Fruit fly (Drosophila melanogaster) Kc167 (cell line): Measurements from ENCODE around the gene CG31436.

ENCODE experiments used
- Myc ChIP-seq: fragments of >200 bp; optimal IDR thresholded peaks from 2 replicates; lab custom pipeline; 2017; ENCODE audit warnings: missing external identifiers
- Sin3A ChIP-seq: fragments of >200 bp; optimal IDR thresholded peaks from 2 replicates; lab custom pipeline; 2018; ENCODE audit warnings: missing external identifiers
- h ChIP-seq: fragments of >200 bp; optimal IDR thresholded peaks from 3 replicates; lab custom pipeline; 2018; ENCODE audit warnings: missing external identifiers
- insv ChIP-seq: fragments of >200 bp; optimal IDR thresholded peaks from 3 replicates; lab custom pipeline; 2018; ENCODE audit warnings: missing external identifiers
- psq ChIP-seq: fragments of >200 bp; optimal IDR thresholded peaks from 2 replicates; lab custom pipeline; 2017; ENCODE audit warnings: missing external identifiers
- ttk ChIP-seq: sonication (Bioruptor generic); optimal IDR thresholded peaks from 2 replicates; lab custom pipeline; 2017; ENCODE audit warnings: missing external identifiers

CG31436 gene

dm6 chr3R:25308228-25308627 lies 4.3 kb downstream of the CG31436 start, which contains the start of gene CG10550:
CG10550 (minus strand) TSS chr3R:25308391.
- TF ChIP-seq Myc (lab: Kevin White, UChicago) (no peak), Sin3A (lab: Kevin White, UChicago) (no peak), psq (lab: Kevin White, UChicago) (no peak), insv (lab: Kevin White, UChicago) (no peak), h (lab: Kevin White, UChicago) (no peak), ttk (no peak)

DNA sequence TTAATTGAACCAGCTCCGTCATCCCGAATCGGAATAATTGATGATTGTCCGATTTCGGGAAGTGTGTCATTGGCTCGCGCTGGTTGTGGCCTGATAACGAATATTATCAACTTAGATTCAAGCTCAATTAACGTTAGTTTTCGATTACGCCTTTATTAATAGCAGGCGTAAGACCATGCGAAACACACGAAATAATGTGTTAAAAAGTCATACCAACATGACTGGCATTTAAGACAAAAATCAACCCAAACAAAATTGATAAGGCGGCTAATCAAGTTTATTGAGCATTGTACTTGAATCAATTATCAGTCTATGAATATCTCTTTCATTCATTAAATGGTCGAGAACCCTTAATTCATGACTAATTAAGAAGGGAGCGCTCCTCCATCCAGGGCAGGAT lies 5.2 kb downstream of the CG31436 start:
- no peak for TF ChIP-seq Myc (lab: Kevin White, UChicago)
- no peak for TF ChIP-seq Sin3A (lab: Kevin White, UChicago)
- no peak for TF ChIP-seq insv (lab: Kevin White, UChicago)
- no peak for TF ChIP-seq psq (lab: Kevin White, UChicago)
- TF ChIP-seq h (lab: Kevin White, UChicago), result no peak

DNA sequence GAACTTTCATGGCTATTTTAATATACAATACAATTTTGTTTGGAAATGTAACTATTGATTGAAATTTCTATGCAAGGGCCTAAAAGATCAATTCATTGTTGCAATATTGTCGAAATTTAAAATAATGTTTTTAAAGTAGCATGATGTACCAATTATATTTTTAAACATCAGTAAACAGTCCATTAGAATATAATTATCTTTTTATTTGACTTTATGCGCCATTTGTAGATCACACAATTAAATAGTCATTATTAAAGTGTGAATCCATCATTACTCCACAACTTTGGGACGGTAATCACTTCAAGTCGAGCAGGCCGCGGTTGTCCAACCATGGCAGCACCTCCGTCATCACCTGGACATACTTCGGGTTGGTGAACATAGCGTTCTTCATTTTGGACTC lies 6.9 kb downstream of the CG31436 start, which contains the start of gene CG31099:
Gene CG31099, minus strand, starts transcription at position 101 of the 400 bp plus-strand sequence.
- TF ChIP-seq Myc (lab: Kevin White, UChicago), result no peak
- no peak for TF ChIP-seq h (lab: Kevin White, UChicago)
- TF ChIP-seq psq (lab: Kevin White, UChicago), result no peak
- TF ChIP-seq Sin3A (lab: Kevin White, UChicago), result no peak
- no peak for TF ChIP-seq insv (lab: Kevin White, UChicago)

dm6 chr3R:25312583-25312982 lies 8.6 kb downstream of the CG31436 start:
- no peak for TF ChIP-seq insv (lab: Kevin White, UChicago)
- TF ChIP-seq psq (lab: Kevin White, UChicago), result no peak
- TF ChIP-seq Myc (lab: Kevin White, UChicago), result no peak
- no peak for TF ChIP-seq Sin3A (lab: Kevin White, UChicago)
- TF ChIP-seq ttk, result no peak
- TF ChIP-seq h (lab: Kevin White, UChicago), result no peak

DNA sequence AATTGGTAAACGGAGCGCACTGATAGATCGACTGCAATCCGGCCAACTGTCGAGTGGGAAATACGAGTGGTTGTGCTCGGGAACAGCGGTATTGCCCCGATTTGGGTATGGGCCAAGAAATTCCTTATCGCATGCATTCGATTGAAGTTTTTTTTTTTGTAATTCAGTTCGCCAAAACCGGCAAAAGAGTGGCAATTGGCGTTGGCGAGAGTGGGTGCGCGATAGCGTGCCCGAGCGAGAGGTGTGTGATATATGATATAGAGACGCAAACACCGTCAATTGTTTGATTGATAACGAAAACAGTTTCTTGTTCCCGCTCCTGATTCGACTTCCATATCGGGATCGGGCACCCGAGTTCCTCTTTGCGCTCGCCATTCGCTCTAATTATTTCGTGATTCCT lies 9.8 kb downstream of the CG31436 start, which contains the start of gene CG31087:
Gene CG31087, minus strand, starts transcription at position 63 of the 400 bp plus-strand sequence.
- TF ChIP-seq insv (lab: Kevin White, UChicago), result no peak
- no peak for TF ChIP-seq Sin3A (lab: Kevin White, UChicago)
- TF ChIP-seq ttk, result no peak
- TF ChIP-seq h (lab: Kevin White, UChicago), result no peak
- TF ChIP-seq Myc (lab: Kevin White, UChicago), result no peak
- no peak for TF ChIP-seq psq (lab: Kevin White, UChicago)

DNA sequence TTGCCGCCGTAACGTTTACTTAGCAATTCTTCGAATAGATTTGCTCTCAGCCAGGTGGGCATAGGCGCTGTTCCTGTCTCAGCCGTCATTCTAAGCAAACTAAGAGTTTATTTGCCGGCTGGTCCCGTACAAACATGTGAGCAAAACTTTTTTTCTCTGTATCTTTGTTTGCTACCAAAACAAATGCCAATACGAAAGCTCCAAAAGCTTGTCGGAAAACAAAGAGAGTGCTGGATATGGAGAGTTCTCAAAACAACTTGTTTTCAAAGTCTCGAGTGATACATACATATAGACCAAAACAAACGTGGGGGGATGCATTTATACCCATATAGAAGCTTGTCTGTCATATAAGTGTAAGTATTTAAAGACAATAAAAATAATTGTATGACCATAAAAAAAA lies 12.1 kb downstream of the CG31436 start, which contains the start of gene CG10559:
Gene CG10559, minus strand, starts transcription at position 101 of the 400 bp plus-strand sequence.
- TF ChIP-seq insv (lab: Kevin White, UChicago), result no peak
- no peak for TF ChIP-seq h (lab: Kevin White, UChicago)
- no peak for TF ChIP-seq psq (lab: Kevin White, UChicago)
- no peak for TF ChIP-seq Myc (lab: Kevin White, UChicago)
- no peak for TF ChIP-seq ttk
- no peak for TF ChIP-seq Sin3A (lab: Kevin White, UChicago)

DNA sequence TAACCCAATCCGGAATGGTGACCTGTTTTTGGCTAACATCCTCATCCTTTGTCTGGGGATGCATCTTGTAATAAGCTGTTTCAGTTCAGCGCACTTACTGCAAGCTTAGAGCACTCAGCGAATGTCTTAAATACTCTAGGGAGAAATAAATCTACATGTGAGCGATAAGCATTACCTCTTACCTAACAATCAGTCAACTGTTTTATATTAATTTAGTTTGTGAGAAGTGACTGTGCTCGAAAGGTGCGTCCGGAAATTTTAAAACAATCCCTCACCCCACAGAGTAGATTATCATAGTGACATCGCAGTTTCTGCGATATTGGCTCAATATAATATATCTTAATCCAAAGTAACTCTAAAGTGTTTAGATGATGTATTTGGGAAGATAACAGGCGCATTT lies 14.1 kb downstream of the CG31436 start, which contains the start of gene CG10553:
Gene CG10553, minus strand, starts transcription at position 101 of the 400 bp plus-strand sequence.
- no peak for TF ChIP-seq psq (lab: Kevin White, UChicago)
- no peak for TF ChIP-seq Myc (lab: Kevin White, UChicago)
- no peak for TF ChIP-seq ttk
- TF ChIP-seq h (lab: Kevin White, UChicago), result no peak
- no peak for TF ChIP-seq insv (lab: Kevin White, UChicago)
- TF ChIP-seq Sin3A (lab: Kevin White, UChicago), result no peak

DNA sequence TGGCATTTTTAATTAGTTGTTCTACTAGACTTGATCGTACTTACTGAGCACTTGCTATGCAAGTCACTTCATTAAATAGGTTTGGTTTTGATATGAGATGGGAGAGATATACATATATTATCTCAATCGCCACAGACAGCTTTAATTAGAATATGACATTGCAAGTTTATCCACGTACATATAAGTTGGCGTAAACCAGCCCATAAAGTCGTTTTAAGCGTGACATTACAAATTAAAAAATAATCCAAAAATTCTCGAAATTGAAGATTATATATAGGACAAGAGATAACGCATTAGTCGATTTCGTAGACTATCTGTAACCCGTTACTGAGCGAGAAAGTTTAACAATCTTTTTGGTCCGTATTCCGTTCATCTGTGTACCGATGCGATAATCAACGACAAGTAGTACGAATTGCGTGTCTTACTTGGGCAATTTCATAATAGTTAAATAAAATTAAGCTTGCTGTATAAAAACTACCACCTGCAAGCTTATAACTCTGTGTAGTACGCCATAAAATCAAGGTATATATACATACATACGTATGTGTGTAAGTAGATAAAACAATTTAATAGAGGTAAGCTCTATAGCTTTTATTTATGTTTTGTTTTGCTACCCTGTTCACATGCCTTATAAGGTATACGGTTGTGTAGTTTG lies 16.2 kb downstream of the CG31436 start, which contains the start of gene CG10560:
Gene CG10560, minus strand, starts transcription at position 51 of the 655 bp plus-strand sequence.
- no peak for TF ChIP-seq Myc (lab: Kevin White, UChicago)
- no peak for TF ChIP-seq h (lab: Kevin White, UChicago)
- TF ChIP-seq psq (lab: Kevin White, UChicago), result no peak
- no peak for TF ChIP-seq Sin3A (lab: Kevin White, UChicago)
- TF ChIP-seq ttk, result no peak
- TF ChIP-seq insv (lab: Kevin White, UChicago), result no peak

- TF ChIP-seq ttk (no peak), psq (lab: Kevin White, UChicago) (no peak), Myc (lab: Kevin White, UChicago) (no peak), Sin3A (lab: Kevin White, UChicago) (no peak), h (lab: Kevin White, UChicago) (no peak), insv (lab: Kevin White, UChicago) (no peak)
Measured at dm6 chr3R:25320898-25321297, 17.0 kb downstream of the CG31436 start.

DNA sequence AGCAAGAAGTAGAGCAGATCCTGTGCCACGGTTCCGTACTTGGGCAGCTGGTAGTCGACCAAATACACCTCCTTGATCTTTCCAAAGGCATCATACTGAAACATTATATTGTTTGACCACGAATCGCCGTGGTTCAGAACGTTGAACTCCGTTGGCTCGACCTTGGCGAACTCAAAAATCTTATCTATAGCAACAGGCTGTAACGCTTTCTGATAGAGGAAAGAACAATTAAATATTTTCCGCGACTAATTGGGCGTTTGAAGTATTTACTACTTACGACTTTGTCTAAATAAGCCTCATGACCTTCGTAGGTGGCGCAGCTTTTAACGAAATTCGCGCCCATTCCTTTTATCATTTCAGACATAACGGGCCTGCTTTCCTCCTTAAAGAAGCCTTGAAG lies 17.7 kb downstream of the CG31436 start:
- TF ChIP-seq insv (lab: Kevin White, UChicago) (no peak), ttk (no peak), psq (lab: Kevin White, UChicago) (no peak), h (lab: Kevin White, UChicago) (no peak), Sin3A (lab: Kevin White, UChicago) (no peak), Myc (lab: Kevin White, UChicago) (no peak)

dm6 chr3R:25322657-25323056 lies 18.7 kb downstream of the CG31436 start, which contains the start of gene CG10562:
CG10562 (minus strand) TSS chr3R:25322757.
- TF ChIP-seq insv (lab: Kevin White, UChicago) (no peak), Myc (lab: Kevin White, UChicago) (no peak), h (lab: Kevin White, UChicago) (no peak), ttk (no peak), psq (lab: Kevin White, UChicago) (no peak), Sin3A (lab: Kevin White, UChicago) (no peak)
